Fruit fly (Drosophila melanogaster) whole organism, embryonic: ENCODE measurements around the gene CG6972.
A peak's percentile ranks its signal among the peaks of the same experiment; 100 is the strongest.

Experiments
- Abd-B ChIP-seq: fragments of 200-800 bp; sonication (Bioruptor generic); optimal IDR thresholded peaks from 2 replicates; lab custom pipeline; 2018; ENCODE audit warnings: missing biosample characterization, mild to moderate bottlenecking, missing genetic modification characterization, moderate library complexity
- Atf-2 ChIP-seq: fragments of 200-800 bp; sonication (Bioruptor generic); optimal IDR thresholded peaks from 2 replicates; lab custom pipeline; 2016; ENCODE audit warnings: missing biosample characterization, missing genetic modification characterization
- B-H2 ChIP-seq: fragments of 200-800 bp; sonication (Bioruptor generic); optimal IDR thresholded peaks from 2 replicates; lab custom pipeline; 2018; ENCODE audit warnings: missing biosample characterization, mild to moderate bottlenecking, missing genetic modification characterization
- CG10543 ChIP-seq: fragments of 200-800 bp; sonication (Bioruptor generic); optimal IDR thresholded peaks from 3 replicates; lab custom pipeline; 2017; ENCODE audit warnings: missing biosample characterization, mild to moderate bottlenecking, missing genetic modification characterization, moderate library complexity
- CG11504 ChIP-seq: fragments of 200-800 bp; sonication (Bioruptor generic); optimal IDR thresholded peaks from 3 replicates; lab custom pipeline; 2019; ENCODE audit warnings: missing biosample characterization, mild to moderate bottlenecking, missing genetic modification characterization, moderate library complexity
- CG12236 ChIP-seq: fragments of 200-800 bp; sonication (Bioruptor generic); optimal IDR thresholded peaks from 2 replicates; lab custom pipeline; 2016; ENCODE audit warnings: missing biosample characterization, missing genetic modification characterization
- CG13775 ChIP-seq: fragments of 200-800 bp; sonication (Bioruptor generic); optimal IDR thresholded peaks from 3 replicates; lab custom pipeline; 2017; ENCODE audit warnings: missing biosample characterization, mild to moderate bottlenecking, missing genetic modification characterization
- CG14441 ChIP-seq: fragments of 200-800 bp; sonication (Bioruptor generic); IDR thresholded peaks from 2 replicates; pipeline ENCODE4 v1.3.6; 2022; ENCODE audit warnings: missing biosample characterization, missing genetic modification characterization
- CG15479 ChIP-seq: fragments of 200-800 bp; sonication (Bioruptor generic); optimal IDR thresholded peaks from 3 replicates; lab custom pipeline; 2019; ENCODE audit warnings: missing biosample characterization, mild to moderate bottlenecking, missing genetic modification characterization, moderate library complexity
- CG15601 ChIP-seq: fragments of 200-800 bp; sonication (Bioruptor generic); optimal IDR thresholded peaks from 3 replicates; lab custom pipeline; 2019; ENCODE audit warnings: missing biosample characterization, mild to moderate bottlenecking, missing genetic modification characterization, moderate library complexity
- CG17359 ChIP-seq: fragments of 200-800 bp; sonication (Bioruptor generic); optimal IDR thresholded peaks from 3 replicates; lab custom pipeline; 2018; ENCODE audit warnings: missing biosample characterization, mild to moderate bottlenecking, missing genetic modification characterization, moderate library complexity
- CG17361 ChIP-seq: fragments of 200-800 bp; sonication (Bioruptor generic); IDR thresholded peaks from 3 replicates; pipeline ENCODE4 v1.3.6; 2022; ENCODE audit warnings: missing biosample characterization, missing genetic modification characterization
- CG18011 ChIP-seq: fragments of 200-800 bp; sonication (Bioruptor generic); optimal IDR thresholded peaks from 2 replicates; lab custom pipeline; 2017; ENCODE audit warnings: missing biosample characterization, missing genetic modification characterization, mild to moderate bottlenecking, moderate library complexity, missing genotype
- CG18619 ChIP-seq: fragments of 200-800 bp; sonication (Bioruptor generic); optimal IDR thresholded peaks from 3 replicates; lab custom pipeline; 2017; ENCODE audit warnings: missing biosample characterization, mild to moderate bottlenecking, missing genetic modification characterization
- CG2116 ChIP-seq: fragments of 200-800 bp; sonication (Bioruptor generic); optimal IDR thresholded peaks from 3 replicates; lab custom pipeline; 2018; ENCODE audit warnings: missing biosample characterization, mild to moderate bottlenecking, missing genetic modification characterization
- CG32772 ChIP-seq: fragments of 200-800 bp; sonication (Bioruptor generic); IDR thresholded peaks from 2 replicates; pipeline ENCODE4 v1.3.6; 2022; ENCODE audit warnings: missing biosample characterization, missing genetic modification characterization
- CG33213 ChIP-seq: fragments of 200-800 bp; sonication (Bioruptor generic); optimal IDR thresholded peaks from 3 replicates; lab custom pipeline; 2016; ENCODE audit warnings: missing biosample characterization, missing genetic modification characterization
- CG5245 ChIP-seq: fragments of 200-800 bp; sonication (Bioruptor generic); optimal IDR thresholded peaks from 3 replicates; lab custom pipeline; 2016; ENCODE audit warnings: missing biosample characterization, missing genetic modification characterization
- CG6683 ChIP-seq: fragments of 200-800 bp; sonication (Bioruptor generic); optimal IDR thresholded peaks from 2 replicates; lab custom pipeline; 2017; ENCODE audit warnings: missing biosample characterization, mild to moderate bottlenecking, missing genetic modification characterization, missing genetic modification reagents
- CG6765 ChIP-seq: fragments of 200-800 bp; sonication (Bioruptor generic); optimal IDR thresholded peaks from 3 replicates; lab custom pipeline; 2017; ENCODE audit warnings: missing biosample characterization, mild to moderate bottlenecking, missing genetic modification characterization
- CG7372 ChIP-seq: fragments of 200-800 bp; sonication (Bioruptor generic); IDR thresholded peaks from 2 replicates; pipeline ENCODE4 v1.3.6; 2022; ENCODE audit warnings: missing biosample characterization, missing genetic modification characterization
- D19A ChIP-seq: fragments of 200-800 bp; optimal IDR thresholded peaks from 3 replicates; lab custom pipeline; 2019; ENCODE audit warnings: missing biosample characterization, mild to moderate bottlenecking, missing genetic modification characterization, moderate library complexity
- Drgx ChIP-seq: fragments of 200-800 bp; sonication (Bioruptor generic); IDR thresholded peaks from 2 replicates; pipeline ENCODE4 v1.3.6; 2022; ENCODE audit warnings: missing biosample characterization, missing genetic modification characterization
- HLH3B ChIP-seq: fragments of 200-800 bp; sonication (Bioruptor generic); IDR thresholded peaks from 2 replicates; pipeline ENCODE4 v1.3.6; 2022; ENCODE audit warnings: missing biosample characterization, missing genetic modification characterization
- HmgD ChIP-seq: fragments of 200-800 bp; sonication (Bioruptor generic); optimal IDR thresholded peaks from 3 replicates; lab custom pipeline; 2016; ENCODE audit warnings: missing biosample characterization, missing genetic modification characterization
- Kr ChIP-seq: fragments of 200-800 bp; sonication (Bioruptor generic); optimal IDR thresholded peaks from 2 replicates; lab custom pipeline; 2017; ENCODE audit warnings: missing biosample characterization, mild to moderate bottlenecking, missing genetic modification characterization
- Lpt ChIP-seq: fragments of >200 bp; optimal IDR thresholded peaks from 2 replicates; lab custom pipeline; 2018; ENCODE audit warnings: missing biosample characterization, missing genetic modification characterization
- MESR4 ChIP-seq: fragments of 200-800 bp; sonication (Bioruptor generic); optimal IDR thresholded peaks from 2 replicates; lab custom pipeline; 2018; ENCODE audit warnings: missing biosample characterization, mild to moderate bottlenecking, missing genetic modification characterization, moderate library complexity
- Six4 ChIP-seq: fragments of 200-800 bp; sonication (Bioruptor generic); optimal IDR thresholded peaks from 2 replicates; lab custom pipeline; 2016; ENCODE audit warnings: missing biosample characterization, missing genetic modification characterization
- Sox100B ChIP-seq: fragments of 200-800 bp; sonication (Bioruptor generic); optimal IDR thresholded peaks from 3 replicates; lab custom pipeline; 2018; ENCODE audit warnings: missing biosample characterization, mild to moderate bottlenecking, missing genetic modification characterization
- Sox102F ChIP-seq: fragments of 200-800 bp; sonication (Bioruptor generic); optimal IDR thresholded peaks from 2 replicates; lab custom pipeline; 2018; ENCODE audit warnings: missing biosample characterization, mild to moderate bottlenecking, missing genetic modification characterization, moderate library complexity
- ash1 ChIP-seq: fragments of 200-800 bp; sonication (Bioruptor generic); optimal IDR thresholded peaks from 2 replicates; lab custom pipeline; 2018; ENCODE audit warnings: missing biosample characterization, mild to moderate bottlenecking, missing genetic modification characterization
- az2 ChIP-seq: fragments of 200-800 bp; sonication (Bioruptor generic); optimal IDR thresholded peaks from 3 replicates; lab custom pipeline; 2016; ENCODE audit warnings: missing biosample characterization, missing genetic modification characterization
- bbx ChIP-seq: fragments of 200-800 bp; sonication (Bioruptor generic); IDR thresholded peaks from 2 replicates; pipeline ENCODE4 v1.3.6; 2022; ENCODE audit warnings: missing biosample characterization, missing genetic modification characterization; ENCODE audit not compliant: partially characterized antibody
- btn ChIP-seq: fragments of 200-800 bp; sonication (Bioruptor generic); optimal IDR thresholded peaks from 2 replicates; lab custom pipeline; 2016; ENCODE audit warnings: missing biosample characterization, missing genetic modification characterization
- cwo ChIP-seq: fragments of 200-800 bp; sonication (Bioruptor generic); optimal IDR thresholded peaks from 3 replicates; lab custom pipeline; 2017; ENCODE audit warnings: missing biosample characterization, missing genetic modification characterization, mild to moderate bottlenecking, moderate library complexity, missing genetic modification reagents
- en ChIP-seq: fragments of 200-800 bp; sonication (Bioruptor generic); optimal IDR thresholded peaks from 2 replicates; lab custom pipeline; 2016; ENCODE audit warnings: missing biosample characterization, missing genetic modification characterization
- esg ChIP-seq: fragments of 200-800 bp; sonication (Bioruptor generic); conservative IDR thresholded peaks from 2 replicates; pipeline ENCODE4 v1.3.6; 2022; ENCODE audit warnings: missing biosample characterization, missing genetic modification characterization
- fd3F ChIP-seq: fragments of 200-800 bp; sonication (Bioruptor generic); optimal IDR thresholded peaks from 2 replicates; lab custom pipeline; 2018; ENCODE audit warnings: missing biosample characterization, mild to moderate bottlenecking, missing genetic modification characterization, moderate library complexity
- fd64A ChIP-seq: fragments of 200-800 bp; sonication (Bioruptor generic); optimal IDR thresholded peaks from 3 replicates; lab custom pipeline; 2018; ENCODE audit warnings: missing biosample characterization, mild to moderate bottlenecking, missing genetic modification characterization
- gem ChIP-seq: fragments of 200-800 bp; sonication (Bioruptor generic); optimal IDR thresholded peaks from 2 replicates; lab custom pipeline; 2019; ENCODE audit warnings: missing biosample characterization, mild to moderate bottlenecking, missing genetic modification characterization, moderate library complexity
- maf-S ChIP-seq: fragments of 200-800 bp; sonication (Bioruptor generic); optimal IDR thresholded peaks from 2 replicates; lab custom pipeline; 2016; ENCODE audit warnings: missing biosample characterization, missing genetic modification characterization
- oc ChIP-seq: fragments of 200-800 bp; sonication (Bioruptor generic); optimal IDR thresholded peaks from 2 replicates; lab custom pipeline; 2018; ENCODE audit warnings: missing biosample characterization, mild to moderate bottlenecking, missing genetic modification characterization, moderate library complexity
- phol ChIP-seq: fragments of 200-800 bp; sonication (Bioruptor generic); optimal IDR thresholded peaks from 3 replicates; lab custom pipeline; 2018; ENCODE audit warnings: missing biosample characterization, mild to moderate bottlenecking, missing genetic modification characterization, moderate library complexity
- sc ChIP-seq, 3 experiments: fragments of >200 bp in 2 of 3; fragments of 200-800 bp in 1 of 3; sonication (Bioruptor generic) in 1 of 3; optimal IDR thresholded peaks; 2 replicates in 2 of 3; 3 replicates in 1 of 3; lab custom pipeline; 2017; ENCODE audit warnings: mild to moderate bottlenecking in 1 of 3, missing biosample characterization in 1 of 3, missing genetic modification characterization in 1 of 3, missing genetic modification reagents in 1 of 3
- scrt ChIP-seq: fragments of 200-800 bp; sonication (Bioruptor generic); optimal IDR thresholded peaks from 2 replicates; lab custom pipeline; 2018; ENCODE audit warnings: missing biosample characterization, mild to moderate bottlenecking, missing genetic modification characterization, moderate library complexity
- seq ChIP-seq: fragments of 200-800 bp; sonication (Bioruptor generic); IDR thresholded peaks from 2 replicates; pipeline ENCODE4 v1.3.6; 2022; ENCODE audit warnings: missing biosample characterization, missing genetic modification characterization
- shn ChIP-seq: fragments of 200-800 bp; sonication (Bioruptor generic); optimal IDR thresholded peaks from 3 replicates; lab custom pipeline; 2016; ENCODE audit warnings: missing biosample characterization, missing genetic modification characterization
- trem ChIP-seq: fragments of 200-800 bp; optimal IDR thresholded peaks from 3 replicates; lab custom pipeline; 2019; ENCODE audit warnings: missing biosample characterization, mild to moderate bottlenecking, missing genetic modification characterization, moderate library complexity
- ttk ChIP-seq: fragments of 200-800 bp; sonication (Bioruptor generic); IDR thresholded peaks from 2 replicates; pipeline ENCODE4 v2.1.2; 2022; ENCODE audit warnings: missing biosample characterization, missing genetic modification characterization

CG6972 gene

dm6 chr3R:22720808-22721306, 19.1 kb downstream of the CG6972 start, which contains the start of gene wge (continued):
- peak; percentile 74 for TF ChIP-seq MESR4 (GFP tag; lab: Kevin White, UChicago)
- TF ChIP-seq fd64A (GFP tag; lab: Kevin White, UChicago): no peak
- no peak for TF ChIP-seq CG18619
- no peak for TF ChIP-seq CG5245 (GFP tag; lab: Kevin White, UChicago)
- TF ChIP-seq CG17359 (tag; lab: Kevin White, UChicago): no peak
- no peak for TF ChIP-seq CG6765
- no peak for TF ChIP-seq D19A
- TF ChIP-seq Atf-2 (GFP tag; lab: Kevin White, UChicago): no peak
- TF ChIP-seq shn (GFP tag; lab: Kevin White, UChicago): no peak
- TF ChIP-seq Abd-B (GFP tag; lab: Kevin White, UChicago): no peak
- no peak for TF ChIP-seq CG6683 (GFP tag; lab: Kevin White, UChicago)
- TF ChIP-seq CG10543 (GFP tag; lab: Kevin White, UChicago): no peak
- no peak for TF ChIP-seq Sox100B (GFP tag; lab: Kevin White, UChicago)
- no peak for TF ChIP-seq CG18011 (GFP tag; lab: Kevin White, UChicago)
- no peak for TF ChIP-seq sc (optimal IDR thresholded peaks at IDR 0.05; lab: Kevin White, UChicago)
- no peak for TF ChIP-seq sc (GFP tag; optimal IDR thresholded peaks at IDR 0.05; lab: Kevin White, UChicago)
- TF ChIP-seq CG15601 (tag; lab: Kevin White, UChicago): no peak
- no peak for TF ChIP-seq CG7372 (GFP tag; lab: Robert Waterston, UW)
- no peak for TF ChIP-seq CG15479
- no peak for TF ChIP-seq B-H2 (GFP tag; lab: Kevin White, UChicago)
- TF ChIP-seq CG11504 (tag; lab: Kevin White, UChicago): no peak
- TF ChIP-seq CG2116 (GFP tag; lab: Kevin White, UChicago): peak; percentile 71
- TF ChIP-seq CG14441 (GFP tag; lab: Robert Waterston, UW): no peak
- no peak for TF ChIP-seq gem (tag; lab: Kevin White, UChicago)
- no peak for TF ChIP-seq maf-S (GFP tag; lab: Kevin White, UChicago)
- no peak for TF ChIP-seq Sox102F
- no peak for TF ChIP-seq CG33213 (GFP tag; lab: Kevin White, UChicago)
- TF ChIP-seq phol (tag; lab: Kevin White, UChicago): peak; percentile 21
- no peak for TF ChIP-seq scrt (GFP tag; lab: Kevin White, UChicago)
- no peak for TF ChIP-seq az2 (GFP tag; lab: Kevin White, UChicago)
- TF ChIP-seq ttk (GFP tag; lab: Robert Waterston, UW): no peak
- no peak for TF ChIP-seq HmgD (GFP tag; lab: Kevin White, UChicago)
- no peak for TF ChIP-seq Lpt (GFP tag; lab: Kevin White, UChicago)
- TF ChIP-seq CG13775 (GFP tag; lab: Kevin White, UChicago): no peak
- TF ChIP-seq bbx (GFP tag; lab: Robert Waterston, UW): peak; percentile 74
- TF ChIP-seq seq (GFP tag; lab: Robert Waterston, UW): no peak
- no peak for TF ChIP-seq cwo (GFP tag; lab: Kevin White, UChicago)
- TF ChIP-seq en (GFP tag; lab: Kevin White, UChicago): no peak
- no peak for TF ChIP-seq CG12236 (GFP tag; lab: Kevin White, UChicago)
- TF ChIP-seq esg (GFP tag; lab: Robert Waterston, UW): no peak
- TF ChIP-seq trem (tag; lab: Kevin White, UChicago): peak; percentile 51
- no peak for TF ChIP-seq Kr (GFP tag; lab: Kevin White, UChicago)
- TF ChIP-seq ash1 (GFP tag; lab: Kevin White, UChicago): no peak
- peak; percentile 40; the same call in 1 of the 2 replicates for TF ChIP-seq Drgx
- no peak for TF ChIP-seq Six4 (GFP tag; lab: Kevin White, UChicago)
- no peak for TF ChIP-seq btn (GFP tag; lab: Kevin White, UChicago)
- TF ChIP-seq oc (tag; lab: Kevin White, UChicago): no peak
- TF ChIP-seq CG32772: peak; percentile 60
- no peak for TF ChIP-seq fd3F (GFP tag; lab: Kevin White, UChicago)
- no peak for TF ChIP-seq HLH3B
- TF ChIP-seq CG17361 (GFP tag; lab: Robert Waterston, UW): no peak
